Worm (Caenorhabditis elegans) whole organism, L2 larva: ENCODE measurements around the gene F55G7.1.

Experiments used
- blmp-1 ChIP-seq: sonication (generic microtip); optimal IDR thresholded peaks from 2 replicates; lab custom pipeline; 2017; ENCODE audit warnings: missing genetic modification characterization, mild to moderate bottlenecking, missing compliant biosample characterization, antibody characterized with exemption, moderate library complexity; ENCODE audit not compliant: insufficient read depth
- ceh-82 ChIP-seq: fragments of 150-350 bp; optimal IDR thresholded peaks from 2 replicates; lab custom pipeline; 2014; ENCODE audit warnings: missing biosample characterization, missing genetic modification characterization
- lin-13 ChIP-seq: fragments of 150-350 bp; optimal IDR thresholded peaks from 2 replicates; lab custom pipeline; 2014; ENCODE audit warnings: missing biosample characterization, missing genetic modification reagents, missing genetic modification characterization
- skn-1 ChIP-seq: sonication (generic microtip); optimal IDR thresholded peaks from 2 replicates; lab custom pipeline; 2017; ENCODE audit warnings: missing biosample characterization, missing genetic modification characterization
- snpc-4 ChIP-seq: fragments of 150-350 bp; optimal IDR thresholded peaks from 2 replicates; lab custom pipeline; 2014; ENCODE audit warnings: missing biosample characterization, missing genetic modification characterization
- unc-55 ChIP-seq: fragments of 150-350 bp; sonication (generic microtip); optimal IDR thresholded peaks from 3 replicates; lab custom pipeline; 2014; ENCODE audit warnings: missing biosample characterization, missing genetic modification reagents, missing genetic modification characterization
- ztf-11 ChIP-seq: sonication (generic microtip); optimal IDR thresholded peaks from 2 replicates; lab custom pipeline; 2017; ENCODE audit warnings: missing biosample characterization, missing genetic modification characterization
- ztf-4 ChIP-seq: fragments of 150-350 bp; optimal IDR thresholded peaks from 2 replicates; lab custom pipeline; 2014; ENCODE audit warnings: missing biosample characterization, missing genetic modification characterization

- TF ChIP-seq ceh-82 (tag; lab: Kevin White, UChicago) (no peak), ztf-4 (tag; lab: Kevin White, UChicago) (no peak), snpc-4 (tag; lab: Kevin White, UChicago) (no peak), blmp-1 (tag; lab: Kevin White, UChicago) (no peak), skn-1 (tag; lab: Kevin White, UChicago) (no peak), ztf-11 (tag; lab: Kevin White, UChicago) (no peak), unc-55 (GFP tag; lab: Kevin White, UChicago) (no peak), lin-13 (GFP tag; lab: Kevin White, UChicago) (no peak)
These were observed 35.6 kb downstream of the F55G7.1 start, which contains the start of gene C49F5.8 for ce11 chrX:11959838-11960237.
